Fruit fly (Drosophila melanogaster) whole organism, embryonic: ENCODE measurements around the gene Cerk.
A peak's percentile ranks its signal among the peaks of the same experiment; 100 is the strongest.

ENCODE experiments used
- Ada2b ChIP-seq: fragments of 200-800 bp; sonication (Bioruptor generic); IDR thresholded peaks from 2 replicates; pipeline ENCODE4 v1.3.6; 2022; ENCODE audit warnings: missing biosample characterization, missing genetic modification characterization
- Asciz ChIP-seq: fragments of 200-800 bp; sonication (Bioruptor generic); optimal IDR thresholded peaks from 2 replicates; lab custom pipeline; 2017; ENCODE audit warnings: missing biosample characterization, mild to moderate bottlenecking, missing genetic modification characterization, missing genetic modification reagents
- Atf6 ChIP-seq: fragments of 200-800 bp; sonication (Bioruptor generic); IDR thresholded peaks from 2 replicates; pipeline ENCODE4 v1.3.6; 2022; ENCODE audit warnings: missing biosample characterization, missing genetic modification characterization
- CG11456 ChIP-seq: fragments of 200-800 bp; sonication (Bioruptor generic); IDR thresholded peaks from 3 replicates; pipeline ENCODE4 v1.3.6; 2022; ENCODE audit warnings: missing biosample characterization, missing genetic modification characterization
- CG11560 ChIP-seq: fragments of 200-800 bp; sonication (Bioruptor generic); IDR thresholded peaks from 3 replicates; pipeline ENCODE4 v1.3.6; 2022; ENCODE audit warnings: missing biosample characterization, missing genetic modification characterization
- CG13296 ChIP-seq: fragments of 200-800 bp; sonication (Bioruptor generic); optimal IDR thresholded peaks from 3 replicates; lab custom pipeline; 2018; ENCODE audit warnings: missing biosample characterization, mild to moderate bottlenecking, missing genetic modification characterization
- CG14441 ChIP-seq: fragments of 200-800 bp; sonication (Bioruptor generic); IDR thresholded peaks from 2 replicates; pipeline ENCODE4 v1.3.6; 2022; ENCODE audit warnings: missing biosample characterization, missing genetic modification characterization
- CG14710 ChIP-seq: fragments of 200-800 bp; sonication (Bioruptor generic); optimal IDR thresholded peaks from 3 replicates; lab custom pipeline; 2019; ENCODE audit warnings: missing biosample characterization, mild to moderate bottlenecking, missing genetic modification characterization, moderate library complexity
- CG15011 ChIP-seq: fragments of 200-800 bp; sonication (Bioruptor generic); optimal IDR thresholded peaks from 3 replicates; lab custom pipeline; 2018; ENCODE audit warnings: missing biosample characterization, mild to moderate bottlenecking, missing genetic modification characterization
- CG15696 ChIP-seq: fragments of 200-800 bp; sonication (Bioruptor generic); optimal IDR thresholded peaks from 2 replicates; lab custom pipeline; 2019; ENCODE audit warnings: missing biosample characterization, mild to moderate bottlenecking, missing genetic modification characterization, moderate library complexity
- CG1602 ChIP-seq: fragments of 200-800 bp; sonication (Bioruptor generic); optimal IDR thresholded peaks from 3 replicates; lab custom pipeline; 2016; ENCODE audit warnings: missing biosample characterization, missing genetic modification characterization
- CG16779 ChIP-seq: fragments of 200-800 bp; sonication (Bioruptor generic); IDR thresholded peaks from 2 replicates; pipeline ENCODE4 v1.3.6; 2022; ENCODE audit warnings: missing biosample characterization, missing genetic modification characterization
- CG17361 ChIP-seq: fragments of 200-800 bp; sonication (Bioruptor generic); IDR thresholded peaks from 3 replicates; pipeline ENCODE4 v1.3.6; 2022; ENCODE audit warnings: missing biosample characterization, missing genetic modification characterization
- CG17385 ChIP-seq: fragments of 200-800 bp; sonication (Bioruptor generic); optimal IDR thresholded peaks from 3 replicates; lab custom pipeline; 2018; ENCODE audit warnings: missing biosample characterization, mild to moderate bottlenecking, missing genetic modification characterization
- CG17912 ChIP-seq: fragments of 200-800 bp; sonication (Bioruptor generic); optimal IDR thresholded peaks from 2 replicates; lab custom pipeline; 2018; ENCODE audit warnings: missing biosample characterization, mild to moderate bottlenecking, missing genetic modification characterization
- CG18476 ChIP-seq: fragments of 200-800 bp; sonication (Bioruptor generic); optimal IDR thresholded peaks from 2 replicates; lab custom pipeline; 2016; ENCODE audit warnings: missing biosample characterization, mild to moderate bottlenecking, missing genetic modification characterization
- CG18764 ChIP-seq: fragments of 200-800 bp; sonication (Bioruptor generic); optimal IDR thresholded peaks from 3 replicates; lab custom pipeline; 2016; ENCODE audit warnings: missing biosample characterization, missing genetic modification characterization
- CG2116 ChIP-seq: fragments of 200-800 bp; sonication (Bioruptor generic); optimal IDR thresholded peaks from 3 replicates; lab custom pipeline; 2018; ENCODE audit warnings: missing biosample characterization, mild to moderate bottlenecking, missing genetic modification characterization
- CG2889 ChIP-seq: fragments of 200-800 bp; sonication (Bioruptor generic); IDR thresholded peaks from 3 replicates; pipeline ENCODE4 v1.3.6; 2022; ENCODE audit warnings: missing biosample characterization, missing genetic modification characterization
- CG33213 ChIP-seq: fragments of 200-800 bp; sonication (Bioruptor generic); optimal IDR thresholded peaks from 3 replicates; lab custom pipeline; 2016; ENCODE audit warnings: missing biosample characterization, missing genetic modification characterization
- CG33557 ChIP-seq: fragments of 200-800 bp; sonication (Bioruptor generic); optimal IDR thresholded peaks from 2 replicates; lab custom pipeline; 2019; ENCODE audit warnings: missing biosample characterization, mild to moderate bottlenecking, missing genetic modification characterization, moderate library complexity
- CG4328 ChIP-seq: fragments of 200-800 bp; sonication (Bioruptor generic); optimal IDR thresholded peaks from 3 replicates; lab custom pipeline; 2017; ENCODE audit warnings: missing biosample characterization, missing genetic modification reagents, missing genetic modification characterization
- CG4424 ChIP-seq: fragments of 200-800 bp; sonication (Bioruptor generic); optimal IDR thresholded peaks from 3 replicates; lab custom pipeline; 2016; ENCODE audit warnings: missing biosample characterization, missing genetic modification characterization
- CG4854 ChIP-seq: fragments of 200-800 bp; sonication (Bioruptor generic); optimal IDR thresholded peaks from 2 replicates; lab custom pipeline; 2016; ENCODE audit warnings: missing biosample characterization, missing genetic modification characterization, inconsistent platforms
- CG7271 ChIP-seq: fragments of 200-800 bp; sonication (Bioruptor generic); optimal IDR thresholded peaks from 2 replicates; lab custom pipeline; 2018; ENCODE audit warnings: missing biosample characterization, mild to moderate bottlenecking, missing genetic modification characterization, moderate library complexity
- CG7786 ChIP-seq: fragments of 200-800 bp; sonication (Bioruptor generic); optimal IDR thresholded peaks from 2 replicates; lab custom pipeline; 2016; ENCODE audit warnings: missing biosample characterization, missing genetic modification characterization
- CG7928 ChIP-seq: fragments of 200-800 bp; sonication (Bioruptor generic); optimal IDR thresholded peaks from 2 replicates; lab custom pipeline; 2017; ENCODE audit warnings: missing biosample characterization, mild to moderate bottlenecking, missing genetic modification characterization
- CG8944 ChIP-seq: fragments of 200-800 bp; sonication (Bioruptor generic); optimal IDR thresholded peaks from 3 replicates; lab custom pipeline; 2016; ENCODE audit warnings: missing biosample characterization, missing genetic modification characterization
- CG9876 ChIP-seq: fragments of 200-800 bp; sonication (Bioruptor generic); optimal IDR thresholded peaks from 2 replicates; lab custom pipeline; 2016; ENCODE audit warnings: missing biosample characterization, missing genetic modification characterization
- Drgx ChIP-seq: fragments of 200-800 bp; sonication (Bioruptor generic); IDR thresholded peaks from 2 replicates; pipeline ENCODE4 v1.3.6; 2022; ENCODE audit warnings: missing biosample characterization, missing genetic modification characterization
- HHEX ChIP-seq: fragments of 200-800 bp; sonication (Bioruptor generic); optimal IDR thresholded peaks from 3 replicates; lab custom pipeline; 2017; ENCODE audit warnings: missing biosample characterization, mild to moderate bottlenecking, missing genetic modification characterization, missing genetic modification reagents
- HmgZ ChIP-seq: fragments of 200-800 bp; sonication (Bioruptor generic); optimal IDR thresholded peaks from 2 replicates; lab custom pipeline; 2018; ENCODE audit warnings: missing biosample characterization, mild to moderate bottlenecking, missing genetic modification characterization
- Hr3 ChIP-seq: fragments of 200-800 bp; sonication (Bioruptor generic); optimal IDR thresholded peaks from 3 replicates; lab custom pipeline; 2016; ENCODE audit warnings: missing biosample characterization, missing genetic modification characterization
- Meics ChIP-seq: fragments of 200-800 bp; sonication (Bioruptor generic); optimal IDR thresholded peaks from 2 replicates; lab custom pipeline; 2017; ENCODE audit warnings: missing biosample characterization, mild to moderate bottlenecking, missing genetic modification characterization
- Mes4 ChIP-seq: fragments of 200-800 bp; sonication (Bioruptor generic); optimal IDR thresholded peaks from 2 replicates; lab custom pipeline; 2016; ENCODE audit warnings: missing biosample characterization, missing genetic modification characterization
- NK7.1 ChIP-seq: fragments of 200-800 bp; sonication (Bioruptor generic); optimal IDR thresholded peaks from 3 replicates; lab custom pipeline; 2016; ENCODE audit warnings: missing biosample characterization, missing genetic modification characterization
- Nf-YC ChIP-seq: fragments of 200-800 bp; optimal IDR thresholded peaks from 3 replicates; lab custom pipeline; 2019; ENCODE audit warnings: missing biosample characterization, mild to moderate bottlenecking, missing genetic modification characterization, moderate library complexity
- Sin3A ChIP-seq: fragments of >200 bp; optimal IDR thresholded peaks from 2 replicates; lab custom pipeline; 2018
- amos ChIP-seq: fragments of 200-800 bp; sonication (Bioruptor generic); IDR thresholded peaks from 2 replicates; pipeline ENCODE4 v1.3.6; 2022; ENCODE audit warnings: missing biosample characterization, missing genetic modification characterization; ENCODE audit not compliant: partially characterized antibody
- bsh ChIP-seq, 2 experiments: fragments of 200-800 bp; sonication (Bioruptor generic); optimal IDR thresholded peaks; 2 replicates each; lab custom pipeline; 2017 to 2018; ENCODE audit warnings: mild to moderate bottlenecking in 2 of 2, missing biosample characterization in 2 of 2, missing genetic modification characterization in 2 of 2, moderate library complexity in 1 of 2
- ci ChIP-seq: fragments of 200-800 bp; sonication (Bioruptor generic); IDR thresholded peaks from 3 replicates; pipeline ENCODE4 v1.3.6; 2022; ENCODE audit warnings: missing biosample characterization, missing genetic modification characterization
- cwo ChIP-seq: fragments of 200-800 bp; sonication (Bioruptor generic); optimal IDR thresholded peaks from 3 replicates; lab custom pipeline; 2017; ENCODE audit warnings: missing biosample characterization, missing genetic modification characterization, mild to moderate bottlenecking, moderate library complexity, missing genetic modification reagents
- dysf ChIP-seq: fragments of 200-800 bp; sonication (Bioruptor generic); IDR thresholded peaks from 3 replicates; pipeline ENCODE4 v1.3.6; 2022; ENCODE audit warnings: missing biosample characterization, missing genetic modification characterization
- fd102C ChIP-seq: fragments of 200-800 bp; sonication (Bioruptor generic); optimal IDR thresholded peaks from 2 replicates; lab custom pipeline; 2018; ENCODE audit warnings: missing biosample characterization, mild to moderate bottlenecking, missing genetic modification characterization, moderate library complexity
- ftz-f1 ChIP-seq: fragments of 200-800 bp; sonication (Bioruptor generic); optimal IDR thresholded peaks from 2 replicates; lab custom pipeline; 2016; ENCODE audit warnings: missing biosample characterization, missing genetic modification characterization
- fu2 ChIP-seq: fragments of 200-800 bp; sonication (Bioruptor generic); optimal IDR thresholded peaks from 2 replicates; lab custom pipeline; 2016; ENCODE audit warnings: missing biosample characterization, missing genetic modification characterization
- gcm2 ChIP-seq: fragments of 200-800 bp; sonication (Bioruptor generic); optimal IDR thresholded peaks from 2 replicates; lab custom pipeline; 2016; ENCODE audit warnings: missing biosample characterization, missing genetic modification characterization
- lov ChIP-seq, 2 experiments: fragments of 200-800 bp in 1 of 2; fragments of >200 bp in 1 of 2; sonication (Bioruptor generic) in 1 of 2; IDR thresholded peaks in 1 of 2; optimal IDR thresholded peaks in 1 of 2; 2 replicates in 1 of 2; 3 replicates in 1 of 2; pipeline versions ENCODE4 v1.3.6 to Lab custom; 2017 to 2022; ENCODE audit warnings: missing biosample characterization in 1 of 2, missing genetic modification characterization in 1 of 2
- onecut ChIP-seq: fragments of 200-800 bp; sonication (Bioruptor generic); IDR thresholded peaks from 2 replicates; pipeline ENCODE4 v1.3.6; 2022; ENCODE audit warnings: missing biosample characterization, missing genetic modification characterization
- sob ChIP-seq: fragments of 200-800 bp; sonication (Bioruptor generic); IDR thresholded peaks from 2 replicates; pipeline ENCODE4 v1.3.6; 2022; ENCODE audit warnings: missing biosample characterization, missing genetic modification characterization
- tx ChIP-seq: fragments of 200-800 bp; sonication (Bioruptor generic); optimal IDR thresholded peaks from 2 replicates; lab custom pipeline; 2016; ENCODE audit warnings: missing biosample characterization, missing genetic modification characterization

Cerk gene

DNA sequence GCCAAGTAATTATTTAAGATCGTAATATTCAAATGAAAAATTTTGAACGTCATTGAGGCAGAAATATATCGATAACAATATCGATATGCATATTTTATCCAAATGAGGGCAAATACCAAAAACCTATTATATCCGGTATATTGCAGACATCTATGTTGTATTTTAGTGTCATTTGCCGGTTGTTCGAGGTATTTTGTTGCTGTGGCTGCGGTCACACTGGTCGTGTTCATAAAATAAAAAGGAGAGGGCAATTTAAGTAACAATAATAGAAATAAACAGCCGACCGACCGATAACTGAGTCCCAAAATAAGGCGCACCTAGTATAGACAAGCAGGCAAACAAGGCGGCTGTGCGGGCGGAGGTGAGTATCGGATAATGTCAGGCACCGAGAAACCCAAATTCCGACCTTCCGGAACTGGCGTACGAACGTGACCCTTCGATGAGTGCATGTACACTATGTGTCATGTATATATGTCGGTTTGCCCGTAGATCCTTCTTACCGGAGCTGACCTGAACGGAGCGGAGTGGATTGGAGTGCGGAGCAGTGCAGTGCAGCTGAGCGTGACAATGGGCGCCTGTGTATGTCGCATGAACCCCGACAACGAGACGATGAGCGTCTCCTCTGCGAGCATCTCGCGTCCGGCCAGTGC is 25.8 kb upstream of the Cerk start, which contains the start of gene CG1172 (continued):
- TF ChIP-seq CG33213 (GFP tag; lab: Kevin White, UChicago) (peak; percentile 60), cwo (GFP tag; lab: Kevin White, UChicago) (no peak), amos (peak; percentile 73), CG2889 (GFP tag; lab: Robert Waterston, UW) (no peak), sob (no peak), CG14710 (tag; lab: Kevin White, UChicago) (peak; percentile 63), CG7786 (GFP tag; lab: Kevin White, UChicago) (no peak), CG7928 (GFP tag; lab: Kevin White, UChicago) (no peak), lov (optimal IDR thresholded peaks at IDR 0.05; lab: Kevin White, UChicago) (no peak), lov (GFP tag; IDR thresholded peaks at IDR 0.05; lab: Robert Waterston, UW) (no peak), CG11560 (no peak), CG33557 (no peak), NK7.1 (no peak), Meics (GFP tag; lab: Kevin White, UChicago) (peak; percentile 5), fu2 (GFP tag; lab: Kevin White, UChicago) (no peak), fd102C (GFP tag; lab: Kevin White, UChicago) (no peak), CG16779 (GFP tag; lab: Robert Waterston, UW) (no peak), CG17361 (GFP tag; lab: Robert Waterston, UW) (no peak), bsh (GFP tag; optimal IDR thresholded peaks at IDR 0.05; lab: Kevin White, UChicago) (no peak), CG14441 (GFP tag; lab: Robert Waterston, UW) (no peak), CG17912 (GFP tag; lab: Kevin White, UChicago) (no peak), CG15011 (GFP tag; lab: Kevin White, UChicago) (no peak), CG8944 (GFP tag; lab: Kevin White, UChicago) (no peak), CG11456 (GFP tag; lab: Robert Waterston, UW) (no peak), CG15696 (tag; lab: Kevin White, UChicago) (no peak), CG13296 (GFP tag; lab: Kevin White, UChicago) (no peak), onecut (GFP tag; lab: Robert Waterston, UW) (no peak), CG1602 (GFP tag; lab: Kevin White, UChicago) (no peak), gcm2 (GFP tag; lab: Kevin White, UChicago) (no peak), Mes4 (GFP tag; lab: Kevin White, UChicago) (no peak), Drgx (GFP tag; lab: Robert Waterston, UW) (no peak), Hr3 (peak; percentile 43), Atf6 (GFP tag; lab: Robert Waterston, UW) (no peak), CG7271 (peak; percentile 46), tx (GFP tag; lab: Kevin White, UChicago) (no peak), HHEX (GFP tag; lab: Kevin White, UChicago) (no peak), Nf-YC (tag; lab: Kevin White, UChicago) (no peak), ci (GFP tag; lab: Robert Waterston, UW) (peak; percentile 54; the same call in 2 of the 3 replicates), CG4424 (GFP tag; lab: Kevin White, UChicago) (no peak), Sin3A (peak; percentile 12), CG18764 (GFP tag; lab: Kevin White, UChicago) (no peak), CG2116 (peak; percentile 73), CG4854 (GFP tag; lab: Kevin White, UChicago) (no peak), CG17385 (GFP tag; lab: Kevin White, UChicago) (no peak), ftz-f1 (peak; percentile 47), CG9876 (GFP tag; lab: Kevin White, UChicago) (no peak), dysf (GFP tag; lab: Robert Waterston, UW) (no peak), Ada2b (GFP tag; lab: Robert Waterston, UW) (no peak), CG18476 (GFP tag; lab: Kevin White, UChicago) (no peak), HmgZ (tag; lab: Kevin White, UChicago) (peak; percentile 63), Asciz (GFP tag; lab: Kevin White, UChicago) (no peak), CG4328 (no peak)
